Worm (Caenorhabditis elegans) whole organism, L1 larva: ENCODE measurements around the gene srbc-24.

Experiments
- C16A3.4 ChIP-seq: fragments of 150-350 bp; optimal IDR thresholded peaks from 2 replicates; lab custom pipeline; 2014; ENCODE audit warnings: missing biosample characterization, missing genetic modification characterization
- F16B12.6 ChIP-seq: fragments of 150-350 bp; optimal IDR thresholded peaks from 2 replicates; lab custom pipeline; 2014; ENCODE audit warnings: missing biosample characterization, missing genetic modification characterization
- alr-1 ChIP-seq: fragments of 200-800 bp; sonication (Bioruptor generic); optimal IDR thresholded peaks from 2 replicates; lab custom pipeline; 2018; ENCODE audit warnings: borderline replicate concordance, mild to moderate bottlenecking, missing genetic modification characterization, missing compliant biosample characterization
- blmp-1 ChIP-seq: fragments of 150-350 bp; optimal IDR thresholded peaks from 2 replicates; lab custom pipeline; 2014; ENCODE audit warnings: missing biosample characterization, missing genetic modification characterization
- ceh-63 ChIP-seq: fragments of 200-800 bp; sonication (Bioruptor generic); optimal IDR thresholded peaks from 2 replicates; lab custom pipeline; 2018; ENCODE audit warnings: mild to moderate bottlenecking, missing genetic modification characterization, missing compliant biosample characterization
- ceh-82 ChIP-seq, 3 experiments: fragments of 150-350 bp in 1 of 3; sonication (generic microtip) in 2 of 3; optimal IDR thresholded peaks; 2 replicates each; lab custom pipeline; 2014 to 2017; ENCODE audit warnings: missing biosample characterization in 3 of 3, missing genetic modification characterization in 3 of 3
- ceh-88 ChIP-seq: fragments of 200-800 bp; sonication (Bioruptor generic); IDR thresholded peaks from 2 replicates; pipeline ENCODE4 v1.3.6; 2022; ENCODE audit warnings: missing genetic modification characterization, missing compliant biosample characterization
- ces-1 ChIP-seq: fragments of 150-350 bp; optimal IDR thresholded peaks from 2 replicates; lab custom pipeline; 2014; ENCODE audit warnings: missing biosample characterization, missing genetic modification reagents, missing genetic modification characterization
- dsc-1 ChIP-seq: sonication (generic microtip); optimal IDR thresholded peaks from 2 replicates; lab custom pipeline; 2016; ENCODE audit warnings: mild to moderate bottlenecking, missing genetic modification characterization, missing compliant biosample characterization
- egl-13 ChIP-seq: sonication (generic microtip); optimal IDR thresholded peaks from 2 replicates; lab custom pipeline; 2016; ENCODE audit warnings: missing genotype, missing genetic modification reagents, missing genetic modification characterization, missing compliant biosample characterization
- egl-27 ChIP-seq, 2 experiments: fragments of 150-350 bp in 1 of 2; sonication (generic microtip); optimal IDR thresholded peaks; 3 replicates each; lab custom pipeline; 2017 to 2018; ENCODE audit warnings: missing biosample characterization in 2 of 2, missing genetic modification characterization in 2 of 2, missing genetic modification reagents in 2 of 2
- elt-2 ChIP-seq: sonication (generic microtip); optimal IDR thresholded peaks from 2 replicates; lab custom pipeline; 2016; ENCODE audit warnings: missing genetic modification characterization, mild to moderate bottlenecking, inconsistent platforms, missing compliant biosample characterization, missing genetic modification reagents
- elt-3 ChIP-seq, 6 experiments: fragments of 150-350 bp in 1 of 6; sonication (generic microtip); optimal IDR thresholded peaks; 2 replicates each; lab custom pipeline; 2017 to 2018; ENCODE audit warnings: missing biosample characterization in 6 of 6, missing genetic modification characterization in 6 of 6, inconsistent platforms in 1 of 6
- fkh-8 ChIP-seq: sonication (generic microtip); optimal IDR thresholded peaks from 2 replicates; lab custom pipeline; 2016; ENCODE audit warnings: mild to moderate bottlenecking, missing genetic modification characterization, missing compliant biosample characterization
- fos-1 ChIP-seq: fragments of 150-350 bp; optimal IDR thresholded peaks from 2 replicates; lab custom pipeline; 2014; ENCODE audit warnings: missing biosample characterization, missing genetic modification characterization
- grh-1 ChIP-seq: fragments of 200-800 bp; sonication (Bioruptor generic); IDR thresholded peaks from 2 replicates; pipeline ENCODE4 v1.3.6; 2022; ENCODE audit warnings: missing genetic modification reagents, missing genetic modification characterization, missing compliant biosample characterization
- hlh-17 ChIP-seq: fragments of 200-800 bp; sonication (Bioruptor generic); optimal IDR thresholded peaks from 2 replicates; lab custom pipeline; 2018; ENCODE audit warnings: missing genetic modification characterization, mild to moderate bottlenecking, missing compliant biosample characterization, moderate library complexity, borderline replicate concordance
- hlh-4 ChIP-seq: sonication (generic microtip); optimal IDR thresholded peaks from 2 replicates; lab custom pipeline; 2016; ENCODE audit warnings: mild to moderate bottlenecking, missing genetic modification characterization, missing compliant biosample characterization
- hpl-2 ChIP-seq: fragments of 150-350 bp; optimal IDR thresholded peaks from 2 replicates; lab custom pipeline; 2014; ENCODE audit warnings: missing biosample characterization, missing genetic modification reagents, missing genetic modification characterization
- irx-1 ChIP-seq: sonication (generic microtip); optimal IDR thresholded peaks from 2 replicates; lab custom pipeline; 2016; ENCODE audit warnings: missing genetic modification characterization, missing compliant biosample characterization
- isw-1 ChIP-seq: fragments of 200-800 bp; sonication (Bioruptor generic); IDR thresholded peaks from 2 replicates; pipeline ENCODE4 v1.3.6; 2022; ENCODE audit warnings: missing genetic modification characterization, missing compliant biosample characterization
- jun-1 ChIP-seq: fragments of 150-350 bp; optimal IDR thresholded peaks from 2 replicates; lab custom pipeline; 2014; ENCODE audit warnings: missing biosample characterization, missing genetic modification reagents, missing genetic modification characterization
- lin-13 ChIP-seq: fragments of 150-350 bp; optimal IDR thresholded peaks from 2 replicates; lab custom pipeline; 2014; ENCODE audit warnings: missing biosample characterization, missing genetic modification reagents, missing genetic modification characterization
- lin-14 ChIP-seq: fragments of 200-800 bp; sonication (Bioruptor generic); optimal IDR thresholded peaks from 2 replicates; lab custom pipeline; 2018; ENCODE audit warnings: mild to moderate bottlenecking, missing genetic modification characterization, moderate library complexity, missing compliant biosample characterization
- lin-15B ChIP-seq: fragments of 150-350 bp; sonication (generic microtip); optimal IDR thresholded peaks from 3 replicates; lab custom pipeline; 2014; ENCODE audit warnings: missing biosample characterization, missing genetic modification characterization
- lin-39 ChIP-seq: fragments of 150-350 bp; optimal IDR thresholded peaks from 2 replicates; lab custom pipeline; 2014; ENCODE audit warnings: missing biosample characterization, missing genetic modification reagents, missing genetic modification characterization
- lir-3 ChIP-seq: sonication (generic microtip); optimal IDR thresholded peaks from 2 replicates; lab custom pipeline; 2016; ENCODE audit warnings: mild to moderate bottlenecking, missing genetic modification characterization, moderate library complexity, missing compliant biosample characterization; ENCODE audit not compliant: poor library complexity
- mdl-1 ChIP-seq, 2 experiments: fragments of 150-350 bp; optimal IDR thresholded peaks; 2 replicates each; lab custom pipeline; 2014 to 2017; ENCODE audit warnings: missing biosample characterization in 2 of 2, missing genetic modification characterization in 2 of 2, inconsistent platforms in 1 of 2
- mef-2 ChIP-seq: fragments of 150-350 bp; optimal IDR thresholded peaks from 2 replicates; lab custom pipeline; 2014; ENCODE audit warnings: missing biosample characterization, missing genetic modification characterization
- mep-1 ChIP-seq: fragments of 150-350 bp; optimal IDR thresholded peaks from 2 replicates; lab custom pipeline; 2014; ENCODE audit warnings: missing biosample characterization, missing genetic modification characterization
- nhr-11 ChIP-seq: fragments of 150-350 bp; optimal IDR thresholded peaks from 2 replicates; lab custom pipeline; 2014; ENCODE audit warnings: missing biosample characterization, missing genetic modification characterization
- nhr-12 ChIP-seq: sonication (generic microtip); optimal IDR thresholded peaks from 2 replicates; lab custom pipeline; 2017; ENCODE audit warnings: missing biosample characterization, missing genetic modification characterization
- nhr-20 ChIP-seq: sonication (generic microtip); optimal IDR thresholded peaks from 2 replicates; lab custom pipeline; 2016; ENCODE audit warnings: mild to moderate bottlenecking, missing genetic modification characterization, missing compliant biosample characterization
- nhr-237 ChIP-seq: fragments of 150-350 bp; optimal IDR thresholded peaks from 2 replicates; lab custom pipeline; 2014; ENCODE audit warnings: missing biosample characterization, missing genetic modification characterization
- nhr-28 ChIP-seq: fragments of 150-350 bp; optimal IDR thresholded peaks from 2 replicates; lab custom pipeline; 2014; ENCODE audit warnings: missing biosample characterization, missing genetic modification characterization
- nhr-71 ChIP-seq: sonication (generic microtip); optimal IDR thresholded peaks from 2 replicates; lab custom pipeline; 2016; ENCODE audit warnings: mild to moderate bottlenecking, missing genetic modification characterization, moderate library complexity, missing compliant biosample characterization
- nhr-76 ChIP-seq: sonication (generic microtip); optimal IDR thresholded peaks from 2 replicates; lab custom pipeline; 2017; ENCODE audit warnings: missing biosample characterization, missing genetic modification characterization
- nhr-77 ChIP-seq: fragments of 150-350 bp; optimal IDR thresholded peaks from 2 replicates; lab custom pipeline; 2014; ENCODE audit warnings: missing biosample characterization, missing genetic modification characterization
- nhr-84 ChIP-seq: sonication (generic microtip); optimal IDR thresholded peaks from 2 replicates; lab custom pipeline; 2017; ENCODE audit warnings: missing biosample characterization, missing genetic modification characterization
- pag-3 ChIP-seq: sonication (generic microtip); optimal IDR thresholded peaks from 2 replicates; lab custom pipeline; 2017; ENCODE audit warnings: missing genetic modification characterization, mild to moderate bottlenecking, missing compliant biosample characterization, antibody characterized with exemption, borderline replicate concordance; ENCODE audit not compliant: insufficient read depth
- pax-3 ChIP-seq: fragments of 200-800 bp; sonication (Bioruptor generic); optimal IDR thresholded peaks from 2 replicates; lab custom pipeline; 2018; ENCODE audit warnings: mild to moderate bottlenecking, missing genetic modification characterization, moderate library complexity, missing compliant biosample characterization
- rnt-1 ChIP-seq: sonication (generic microtip); optimal IDR thresholded peaks from 2 replicates; lab custom pipeline; 2016; ENCODE audit warnings: mild to moderate bottlenecking, missing genetic modification characterization, moderate library complexity, missing compliant biosample characterization
- sox-4 ChIP-seq: sonication (generic microtip); optimal IDR thresholded peaks from 2 replicates; lab custom pipeline; 2016; ENCODE audit warnings: missing genetic modification characterization, missing compliant biosample characterization
- sptf-1 ChIP-seq: fragments of 150-350 bp; optimal IDR thresholded peaks from 2 replicates; lab custom pipeline; 2014; ENCODE audit warnings: missing biosample characterization, missing genetic modification characterization
- swsn-7 ChIP-seq: sonication (generic microtip); optimal IDR thresholded peaks from 2 replicates; lab custom pipeline; 2016; ENCODE audit warnings: missing genetic modification characterization, missing compliant biosample characterization
- tlp-1 ChIP-seq: fragments of 150-350 bp; optimal IDR thresholded peaks from 2 replicates; lab custom pipeline; 2014; ENCODE audit warnings: missing biosample characterization, missing genetic modification characterization
- unc-30 ChIP-seq: sonication (generic microtip); optimal IDR thresholded peaks from 2 replicates; lab custom pipeline; 2017; ENCODE audit warnings: missing biosample characterization, missing genetic modification characterization
- unc-62 ChIP-seq: fragments of 150-350 bp; optimal IDR thresholded peaks from 2 replicates; lab custom pipeline; 2014; ENCODE audit warnings: missing biosample characterization, missing genetic modification reagents, missing genetic modification characterization
- unc-86 ChIP-seq: sonication (generic microtip); optimal IDR thresholded peaks from 2 replicates; lab custom pipeline; 2016; ENCODE audit warnings: missing genetic modification characterization, missing compliant biosample characterization
- unc-98 ChIP-seq: fragments of 200-800 bp; sonication (Bioruptor generic); IDR thresholded peaks from 2 replicates; pipeline ENCODE4 v1.3.6; 2022; ENCODE audit warnings: missing genetic modification characterization, missing compliant biosample characterization
- vab-15 ChIP-seq: sonication (generic microtip); optimal IDR thresholded peaks from 2 replicates; lab custom pipeline; 2017; ENCODE audit warnings: missing genotype, mild to moderate bottlenecking, missing genetic modification characterization, missing compliant biosample characterization
- xbp-1 ChIP-seq: sonication (generic microtip); optimal IDR thresholded peaks from 2 replicates; lab custom pipeline; 2016; ENCODE audit warnings: missing genetic modification characterization, missing compliant biosample characterization
- zag-1 ChIP-seq: fragments of 150-350 bp; optimal IDR thresholded peaks from 2 replicates; lab custom pipeline; 2014; ENCODE audit warnings: missing biosample characterization, missing genetic modification characterization
- ztf-11 ChIP-seq, 2 experiments: sonication (generic microtip); optimal IDR thresholded peaks; 2 replicates each; lab custom pipeline; 2016 to 2017; ENCODE audit warnings: missing genetic modification characterization in 2 of 2, missing biosample characterization in 1 of 2, missing compliant biosample characterization in 1 of 2

srbc-24 gene

ce11 chrV:2135323-2135722, 16.2 kb upstream of the srbc-24 start (continued):
- no peak for TF ChIP-seq unc-30 (tag; lab: Kevin White, UChicago)
- TF ChIP-seq vab-15: no peak
- peak; percentile 31 for TF ChIP-seq nhr-71 (tag; lab: Kevin White, UChicago)
- no peak for TF ChIP-seq fos-1 (tag; lab: Kevin White, UChicago)
- no peak for TF ChIP-seq zag-1 (tag; lab: Kevin White, UChicago)
- TF ChIP-seq irx-1 (tag; lab: Kevin White, UChicago): no peak
- no peak for TF ChIP-seq elt-3 (tag; optimal IDR thresholded peaks at IDR 0.05; lab: Kevin White, UChicago)
- TF ChIP-seq sptf-1: no peak
- no peak for TF ChIP-seq C16A3.4 (tag; lab: Kevin White, UChicago)
- TF ChIP-seq fkh-8: peak; percentile 34
- no peak for TF ChIP-seq egl-13
- no peak for TF ChIP-seq isw-1 (GFP tag; lab: Robert Waterston, UW)
- no peak for TF ChIP-seq lin-15B (tag; lab: Kevin White, UChicago)
- no peak for TF ChIP-seq pag-3 (tag; lab: Kevin White, UChicago)
- no peak for TF ChIP-seq nhr-84
- TF ChIP-seq lin-14 (GFP tag; lab: Kevin White, UChicago): peak; percentile 98
- TF ChIP-seq F16B12.6 (tag; lab: Kevin White, UChicago): no peak
- no peak for TF ChIP-seq nhr-11
- TF ChIP-seq nhr-12 (tag; lab: Kevin White, UChicago): no peak
- no peak for TF ChIP-seq unc-62 (GFP tag; lab: Kevin White, UChicago)
- TF ChIP-seq hpl-2 (GFP tag; lab: Kevin White, UChicago): no peak
- no peak for TF ChIP-seq lin-39 (tag; lab: Kevin White, UChicago)
- TF ChIP-seq grh-1 (GFP tag; lab: Robert Waterston, UW): no peak
- TF ChIP-seq ztf-11 (tag; optimal IDR thresholded peaks at IDR 0.05; lab: Kevin White, UChicago): no peak
- TF ChIP-seq xbp-1: no peak
- peak; percentile 19 for TF ChIP-seq mep-1
- TF ChIP-seq sox-4: no peak
- TF ChIP-seq nhr-76 (tag; lab: Kevin White, UChicago): no peak
- TF ChIP-seq ces-1 (GFP tag; lab: Kevin White, UChicago): no peak
- TF ChIP-seq jun-1 (tag; lab: Kevin White, UChicago): peak; percentile 56
- TF ChIP-seq mef-2 (tag; lab: Kevin White, UChicago): no peak
- TF ChIP-seq pax-3: no peak
- TF ChIP-seq unc-98 (GFP tag; lab: Robert Waterston, UW): no peak
- TF ChIP-seq nhr-20 (tag; lab: Kevin White, UChicago): peak; percentile 1
- TF ChIP-seq unc-86: no peak
- TF ChIP-seq rnt-1: peak; percentile 62
- TF ChIP-seq nhr-77 (tag; lab: Kevin White, UChicago): no peak
- TF ChIP-seq nhr-28: no peak
- no peak for TF ChIP-seq hlh-4
- no peak for TF ChIP-seq swsn-7 (tag; lab: Kevin White, UChicago)
- TF ChIP-seq lin-13: no peak
- TF ChIP-seq ceh-82 (tag; optimal IDR thresholded peaks at IDR 0.05; lab: Kevin White, UChicago): peak in 1 of 3 experiments; percentile 42
- no peak for TF ChIP-seq hlh-17 (GFP tag; lab: Kevin White, UChicago)
- no peak for TF ChIP-seq ceh-88 (GFP tag; lab: Robert Waterston, UW)
- TF ChIP-seq lir-3 (tag; lab: Kevin White, UChicago): no peak
- TF ChIP-seq egl-27 (tag; optimal IDR thresholded peaks at IDR 0.05; lab: Kevin White, UChicago): no peak
- no peak for TF ChIP-seq nhr-237 (tag; lab: Kevin White, UChicago)
- TF ChIP-seq alr-1: no peak
- no peak for TF ChIP-seq ceh-63
- no peak for TF ChIP-seq tlp-1 (tag; lab: Kevin White, UChicago)
- no peak for TF ChIP-seq mdl-1 (tag; optimal IDR thresholded peaks at IDR 0.05; lab: Kevin White, UChicago)
- peak; percentile 48 for TF ChIP-seq blmp-1 (tag; lab: Kevin White, UChicago)
- no peak for TF ChIP-seq dsc-1 (tag; lab: Kevin White, UChicago)
- no peak for TF ChIP-seq elt-2 (tag; lab: Kevin White, UChicago)
